Fruit fly (Drosophila melanogaster) whole organism: ENCODE measurements around the gene Osi21.

Source experiments
- CG8478 ChIP-seq: fragments of >200 bp; optimal IDR thresholded peaks from 2 replicates; lab custom pipeline; 2018; ENCODE audit warnings: inconsistent platforms
- Dll ChIP-seq: fragments of >200 bp; optimal IDR thresholded peaks from 2 replicates; lab custom pipeline; 2017
- EcR ChIP-seq, 2 experiments: fragments of >200 bp; optimal IDR thresholded peaks; 2 replicates each; lab custom pipeline; 2017; ENCODE audit warnings: missing biosample characterization in 2 of 2, missing genetic modification characterization in 2 of 2, missing genetic modification reagents in 2 of 2
- pan ChIP-seq: fragments of >200 bp; optimal IDR thresholded peaks from 2 replicates; lab custom pipeline; 2017
- psq ChIP-seq: fragments of >200 bp; optimal IDR thresholded peaks from 2 replicates; lab custom pipeline; 2017
- usp ChIP-seq: fragments of >200 bp; optimal IDR thresholded peaks from 2 replicates; lab custom pipeline; 2017; ENCODE audit warnings: missing biosample characterization, missing genetic modification characterization, mixed read lengths

Osi21 gene

DNA sequence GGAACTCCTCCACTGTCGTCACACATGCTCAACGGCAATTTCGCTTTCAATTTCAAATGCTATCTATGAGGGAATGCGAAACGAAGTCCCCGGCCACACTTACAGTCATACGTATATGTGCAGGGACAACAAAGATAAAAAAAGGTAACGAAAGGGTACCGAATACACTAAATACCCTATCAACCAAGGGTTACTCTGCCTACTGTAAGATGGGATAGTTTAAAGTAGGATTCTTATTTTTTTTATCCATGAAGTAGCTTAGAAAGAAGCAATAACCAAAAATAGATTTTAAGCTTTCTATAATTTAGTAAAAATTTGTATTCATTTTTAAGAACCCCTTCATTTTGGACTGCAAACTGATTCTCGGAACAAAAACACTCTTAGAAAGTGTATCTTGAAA lies 34.3 kb downstream of the Osi21 start:
- TF ChIP-seq usp (GFP tag; lab: Kevin White, UChicago) (no peak), EcR (GFP tag; optimal IDR thresholded peaks at IDR 0.05; lab: Kevin White, UChicago) (no peak), psq (lab: Kevin White, UChicago) (no peak), pan (no peak), Dll (lab: Kevin White, UChicago) (no peak), CG8478 (lab: Kevin White, UChicago) (no peak)

DNA sequence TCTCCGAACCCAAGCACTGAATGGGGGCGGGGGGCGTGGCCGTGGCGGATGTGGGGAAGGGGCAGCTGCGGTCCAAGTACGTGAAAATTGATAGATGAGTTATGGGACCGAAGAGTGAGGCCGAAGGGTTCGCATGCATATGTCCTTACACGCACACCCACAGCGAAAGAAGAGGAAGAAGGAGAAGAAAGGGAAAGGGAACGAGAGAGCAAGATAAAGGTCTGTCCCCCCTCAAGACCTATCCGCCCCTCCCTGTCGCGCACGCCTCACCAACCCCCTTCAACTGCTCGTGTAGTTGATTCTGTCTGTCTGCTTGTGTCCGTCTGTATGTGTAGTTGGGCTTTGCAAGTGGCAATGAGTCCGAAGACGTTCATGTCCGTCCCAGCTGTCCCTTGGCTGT lies 36.1 kb downstream of the Osi21 start:
- no peak for TF ChIP-seq usp (GFP tag; lab: Kevin White, UChicago)
- no peak for TF ChIP-seq pan
- no peak for TF ChIP-seq EcR (GFP tag; optimal IDR thresholded peaks at IDR 0.05; lab: Kevin White, UChicago)
- TF ChIP-seq psq (lab: Kevin White, UChicago), result no peak

DNA sequence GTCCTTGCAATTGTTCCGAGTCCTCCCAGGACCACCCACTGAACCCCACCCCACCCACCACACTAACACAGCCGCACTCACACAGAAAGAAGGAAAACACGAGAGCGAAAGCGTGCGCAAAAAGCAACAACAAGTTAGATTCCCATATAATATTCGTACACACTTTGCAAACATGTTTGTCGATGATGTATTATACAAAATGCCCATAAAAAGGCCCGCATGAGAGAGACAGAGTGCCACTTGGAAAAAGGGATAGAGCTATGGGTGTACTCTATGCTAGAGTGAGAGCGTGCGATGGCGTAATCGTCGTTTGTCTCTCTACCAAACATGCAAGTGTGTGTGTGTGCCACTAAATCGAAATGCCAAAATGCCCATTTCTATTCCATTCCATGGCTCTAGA lies 37.8 kb downstream of the Osi21 start:
- TF ChIP-seq CG8478 (lab: Kevin White, UChicago), result no peak
- no peak for TF ChIP-seq psq (lab: Kevin White, UChicago)
- no peak for TF ChIP-seq EcR (GFP tag; optimal IDR thresholded peaks at IDR 0.05; lab: Kevin White, UChicago)
- TF ChIP-seq pan, result no peak
- no peak for TF ChIP-seq Dll (lab: Kevin White, UChicago)
- TF ChIP-seq usp (GFP tag; lab: Kevin White, UChicago), result no peak

DNA sequence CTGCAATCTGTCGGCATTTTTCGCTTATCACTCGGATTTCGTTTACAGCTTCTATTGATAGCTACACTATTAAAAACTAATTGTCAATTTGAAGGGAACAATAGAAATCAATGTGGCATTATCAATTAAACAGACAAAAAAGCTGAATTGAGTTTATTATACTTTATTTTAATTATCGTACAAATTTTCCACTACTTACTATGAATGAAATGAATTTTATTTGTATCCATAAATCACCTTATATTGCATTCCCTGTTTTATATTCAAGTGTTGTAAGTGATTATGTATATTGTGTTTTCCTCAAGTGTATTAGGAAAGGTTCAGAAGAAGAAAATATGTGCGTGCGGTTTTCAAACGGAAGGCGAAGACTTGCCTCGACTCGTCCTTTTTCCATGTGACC lies 41.6 kb downstream of the Osi21 start:
- TF ChIP-seq CG8478 (lab: Kevin White, UChicago) (no peak), Dll (lab: Kevin White, UChicago) (no peak), EcR (GFP tag; optimal IDR thresholded peaks at IDR 0.05; lab: Kevin White, UChicago) (no peak), usp (GFP tag; lab: Kevin White, UChicago) (no peak), pan (no peak), psq (lab: Kevin White, UChicago) (no peak)

DNA sequence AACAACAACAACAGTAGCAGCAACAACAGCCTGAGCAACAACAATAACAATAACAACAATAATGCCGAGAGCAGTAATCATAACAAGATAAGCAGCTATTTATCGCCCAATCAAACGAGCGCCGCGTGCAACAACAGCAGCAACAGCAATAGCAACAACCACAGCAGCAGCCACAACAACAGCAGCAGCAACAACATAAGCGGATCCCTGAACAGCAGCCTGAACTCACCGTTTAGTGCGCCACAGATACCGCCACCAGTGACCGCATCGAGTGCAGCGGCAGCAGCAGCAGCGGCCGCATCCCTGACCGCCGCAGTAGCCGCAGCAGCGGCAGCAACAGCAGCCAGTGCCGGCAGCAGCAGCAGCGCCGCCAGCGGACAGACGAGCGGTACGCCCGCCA lies 49.1 kb downstream of the Osi21 start:
- no peak for TF ChIP-seq pan
- no peak for TF ChIP-seq CG8478 (lab: Kevin White, UChicago)
- no peak for TF ChIP-seq usp (GFP tag; lab: Kevin White, UChicago)
- TF ChIP-seq Dll (lab: Kevin White, UChicago), result no peak
- TF ChIP-seq EcR (GFP tag; optimal IDR thresholded peaks at IDR 0.05; lab: Kevin White, UChicago), result no peak
- TF ChIP-seq psq (lab: Kevin White, UChicago), result no peak

DNA sequence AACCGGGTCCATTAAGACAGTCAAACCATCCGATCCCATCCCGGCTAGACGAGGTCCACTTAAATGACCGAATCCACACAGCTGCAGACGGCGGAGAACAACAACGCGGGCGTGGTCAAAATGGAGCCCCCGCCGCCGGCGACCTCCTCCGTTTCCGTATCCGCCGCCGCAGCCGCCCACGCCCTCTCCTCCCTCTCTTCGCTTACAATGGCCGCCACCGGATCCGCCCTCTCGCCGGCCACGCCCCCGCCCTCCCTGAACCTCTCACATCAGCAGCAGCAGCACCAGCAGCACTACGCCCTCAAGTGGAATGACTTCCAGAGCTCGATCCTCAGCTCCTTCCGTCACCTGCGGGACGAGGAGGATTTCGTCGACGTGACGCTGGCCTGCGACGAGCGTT lies 50.0 kb downstream of the Osi21 start:
- TF ChIP-seq CG8478 (lab: Kevin White, UChicago) (no peak), usp (GFP tag; lab: Kevin White, UChicago) (no peak), pan (no peak)
